Comparison of ENCODE assay signal across 3 fruit fly cellular contexts in genomic region chr2L:4836193-4836592, dm6.
TF ChIP-seq lines count a peak whose summit lies in the region.

No protein-coding gene starts in this region.

- TF ChIP-seq CTCF in whole organism, embryonic (GFP tag; optimal IDR thresholded peaks at IDR 0.05; lab: Kevin White, UChicago) = no peak

TF ChIP-seq in whole organism, embryonic, 481 proteins besides CTCF, POLR2A, EP300 and RAD21 (continues in another document):
- TF ChIP-seq CG17186 (GFP tag; optimal IDR thresholded peaks at IDR 0.05; lab: Kevin White, UChicago) = no peak
- TF ChIP-seq al (GFP tag; IDR thresholded peaks at IDR 0.05; lab: Robert Waterston, UW) = no peak
- TF ChIP-seq CG13424 (tag; optimal IDR thresholded peaks at IDR 0.05; lab: Kevin White, UChicago) = no peak
- TF ChIP-seq MESR4 (GFP tag; optimal IDR thresholded peaks at IDR 0.05; lab: Kevin White, UChicago) = no peak
- TF ChIP-seq CG17912 (GFP tag; optimal IDR thresholded peaks at IDR 0.05; lab: Kevin White, UChicago) = no peak
- TF ChIP-seq Pdp1 (GFP tag; optimal IDR thresholded peaks at IDR 0.05; lab: Kevin White, UChicago) = peak in 1 of 2 experiments; percentile 14
- no peak for TF ChIP-seq dpn (GFP tag; optimal IDR thresholded peaks at IDR 0.05; lab: Kevin White, UChicago)
- TF ChIP-seq bbx (GFP tag; IDR thresholded peaks at IDR 0.05; lab: Robert Waterston, UW; ENCODE audit: partially characterized antibody) = no peak
- TF ChIP-seq Gug (GFP tag; IDR thresholded peaks at IDR 0.05; lab: Robert Waterston, UW) = peak; percentile 6; the same call in 1 of the 4 replicates
- peak; percentile 3 for TF ChIP-seq CG2678 (tag; optimal IDR thresholded peaks at IDR 0.05; lab: Kevin White, UChicago)
- no peak for TF ChIP-seq inv (GFP tag; IDR thresholded peaks at IDR 0.05; lab: Robert Waterston, UW; ENCODE audit: partially characterized antibody)
- no peak for TF ChIP-seq CG8359 (GFP tag; optimal IDR thresholded peaks at IDR 0.05; lab: Kevin White, UChicago; ENCODE audit: borderline replicate concordance)
- TF ChIP-seq Optix (GFP tag; IDR thresholded peaks at IDR 0.05; lab: Robert Waterston, UW) = no peak
- no peak for TF ChIP-seq CG17385 (GFP tag; optimal IDR thresholded peaks at IDR 0.05; lab: Kevin White, UChicago)
- TF ChIP-seq CG7271 (tag; optimal IDR thresholded peaks at IDR 0.05; lab: Kevin White, UChicago) = no peak
- no peak for TF ChIP-seq Hr51 (GFP tag; optimal IDR thresholded peaks at IDR 0.05; lab: Kevin White, UChicago)
- no peak for TF ChIP-seq Fer1 (GFP tag; optimal IDR thresholded peaks at IDR 0.05; lab: Kevin White, UChicago)
- TF ChIP-seq CG2202 (tag; optimal IDR thresholded peaks at IDR 0.05; lab: Kevin White, UChicago) = no peak
- no peak for TF ChIP-seq hkb (optimal IDR thresholded peaks at IDR 0.05; lab: Kevin White, UChicago)
- no peak for TF ChIP-seq hkb (GFP tag; IDR thresholded peaks at IDR 0.05; lab: Robert Waterston, UW)
- TF ChIP-seq Med (GFP tag; lab: Kevin White, UChicago) = peak; percentile 58
- no peak for TF ChIP-seq wek (GFP tag; optimal IDR thresholded peaks at IDR 0.05; lab: Kevin White, UChicago)
- no peak for TF ChIP-seq hbn (GFP tag; IDR thresholded peaks at IDR 0.05; lab: Robert Waterston, UW; ENCODE audit: partially characterized antibody)
- peak; percentile 29; the same call in 1 of the 2 replicates for TF ChIP-seq Drgx (GFP tag; IDR thresholded peaks at IDR 0.05; lab: Robert Waterston, UW)
- TF ChIP-seq CG6272 (GFP tag; IDR thresholded peaks at IDR 0.05; lab: Robert Waterston, UW) = no peak
- TF ChIP-seq CG14050 (GFP tag; IDR thresholded peaks at IDR 0.05; lab: Robert Waterston, UW) = no peak
- TF ChIP-seq ewg (GFP tag; optimal IDR thresholded peaks at IDR 0.05; lab: Kevin White, UChicago) = no peak
- TF ChIP-seq Dll (GFP tag; IDR thresholded peaks at IDR 0.05; lab: Robert Waterston, UW; ENCODE audit: partially characterized antibody) = no peak
- peak; percentile 49 for TF ChIP-seq grau (tag; optimal IDR thresholded peaks at IDR 0.05; lab: Kevin White, UChicago)
- TF ChIP-seq br (optimal IDR thresholded peaks at IDR 0.05; lab: Kevin White, UChicago) = no peak
- TF ChIP-seq CG10654 (GFP tag; optimal IDR thresholded peaks at IDR 0.05; lab: Kevin White, UChicago) = no peak

TF ChIP-seq in whole organism, prepupa, 60 proteins besides CTCF, POLR2A, EP300 and RAD21:
- TF ChIP-seq CG8119 (GFP tag; IDR thresholded peaks at IDR 0.05; lab: Robert Waterston, UW) = no peak
- no peak for TF ChIP-seq spab (GFP tag; optimal IDR thresholded peaks at IDR 0.05; lab: Kevin White, UChicago)
- TF ChIP-seq Hr4 (GFP tag; optimal IDR thresholded peaks at IDR 0.05; lab: Kevin White, UChicago) = peak; percentile 12
- no peak for TF ChIP-seq lz (GFP tag; optimal IDR thresholded peaks at IDR 0.05; lab: Kevin White, UChicago)
- no peak for TF ChIP-seq CG8319 (GFP tag; optimal IDR thresholded peaks at IDR 0.05; lab: Kevin White, UChicago)
- TF ChIP-seq vri (GFP tag; optimal IDR thresholded peaks at IDR 0.05; lab: Kevin White, UChicago) = no peak
- TF ChIP-seq Eip78C (GFP tag; lab: Kevin White, UChicago) = peak; percentile 30
- TF ChIP-seq CG6276 (GFP tag; optimal IDR thresholded peaks at IDR 0.05; lab: Kevin White, UChicago) = no peak
- 0 out of 3 replicates have a peak, but pooled peaks have one; percentile 62 for TF ChIP-seq eg (GFP tag; IDR thresholded peaks at IDR 0.05; lab: Robert Waterston, UW)
- TF ChIP-seq Ets96B (tag; optimal IDR thresholded peaks at IDR 0.05; lab: Kevin White, UChicago) = no peak
- TF ChIP-seq CG15336 (GFP tag; IDR thresholded peaks at IDR 0.05; lab: Robert Waterston, UW) = peak; percentile 35; the same call in 1 of the 2 replicates
- no peak for TF ChIP-seq CG10631 (GFP tag; optimal IDR thresholded peaks at IDR 0.05; lab: Kevin White, UChicago)

TF ChIP-seq in whole organism, pupa, 21 proteins besides CTCF, POLR2A, EP300 and RAD21:
- 0 out of 3 replicates have a peak, but pooled peaks have one; percentile 36 for TF ChIP-seq CG4496 (GFP tag; IDR thresholded peaks at IDR 0.05; lab: Robert Waterston, UW)
- 0 out of 2 replicates have a peak, but pooled peaks have one; percentile 22 for TF ChIP-seq Ets98B (GFP tag; IDR thresholded peaks at IDR 0.05; lab: Robert Waterston, UW)
- TF ChIP-seq Pif1A (GFP tag; optimal IDR thresholded peaks at IDR 0.05; lab: Kevin White, UChicago) = no peak

Comparison
In these comparisons a context has a peak if more than half of its experiments do, and no peak if none do; other contexts are left out.
1. Of the 7 proteins assayed by ChIP-seq in both whole organism, embryonic and whole organism, prepupa: peak only in whole organism, embryonic: Gug; only in whole organism, prepupa: none; in both: none; in neither: 6.